Worm (Caenorhabditis elegans): ENCODE measurements around the gene ZC487.2.

Gene ZC487.2

ce11 chrV:6683282-6683681 is 39.0 kb downstream of the ZC487.2 start:
- TF ChIP-seq mep-1 (tag; optimal IDR thresholded peaks at IDR 0.05), result peak; percentile 7
- TF ChIP-seq tbx-8 (GFP tag; optimal IDR thresholded peaks at IDR 0.05), result no peak
- no peak for TF ChIP-seq ztf-11 (tag; optimal IDR thresholded peaks at IDR 0.05)
- no peak for TF ChIP-seq ham-2 (GFP tag; optimal IDR thresholded peaks at IDR 0.05)
- TF ChIP-seq bed-3 (GFP tag; optimal IDR thresholded peaks at IDR 0.05), result no peak
- no peak for TF ChIP-seq drap-1 (GFP tag; optimal IDR thresholded peaks at IDR 0.05)
- peak; percentile 83 for TF ChIP-seq nhr-2 (tag; optimal IDR thresholded peaks at IDR 0.05)
- TF ChIP-seq nhr-76 (tag; optimal IDR thresholded peaks at IDR 0.05), result no peak
- no peak for TF ChIP-seq ceh-39 (tag; optimal IDR thresholded peaks at IDR 0.05)
- TF ChIP-seq lin-32 (GFP tag; optimal IDR thresholded peaks at IDR 0.05), result peak; percentile 57
- no peak for TF ChIP-seq ceh-43 (GFP tag; optimal IDR thresholded peaks at IDR 0.05)
- peak; percentile 44 for TF ChIP-seq cnd-1 (tag; optimal IDR thresholded peaks at IDR 0.05)
- TF ChIP-seq elt-3 (tag; optimal IDR thresholded peaks at IDR 0.05), result no peak

- no peak for TF ChIP-seq mep-1 (tag; optimal IDR thresholded peaks at IDR 0.05)
- no peak for TF ChIP-seq elt-3 (tag; optimal IDR thresholded peaks at IDR 0.05)
- no peak for TF ChIP-seq elt-1 (tag; optimal IDR thresholded peaks at IDR 0.05; ENCODE audit: borderline replicate concordance, insufficient read depth)
- TF ChIP-seq lin-13 (tag; optimal IDR thresholded peaks at IDR 0.05), result no peak
- no peak for TF ChIP-seq nhr-28 (tag; optimal IDR thresholded peaks at IDR 0.05)
- TF ChIP-seq lin-32 (GFP tag; optimal IDR thresholded peaks at IDR 0.05), result peak; percentile 54
- no peak for TF ChIP-seq unc-120 (tag; optimal IDR thresholded peaks at IDR 0.05; ENCODE audit: poor library complexity, severe bottlenecking)
- no peak for TF ChIP-seq zip-8 (tag; optimal IDR thresholded peaks at IDR 0.05)
- no peak for TF ChIP-seq ceh-39 (tag; optimal IDR thresholded peaks at IDR 0.05)
- TF ChIP-seq ham-2 (GFP tag; optimal IDR thresholded peaks at IDR 0.05), result no peak
- no peak for TF ChIP-seq bed-3 (GFP tag; optimal IDR thresholded peaks at IDR 0.05)
- no peak for TF ChIP-seq snpc-4 (tag; optimal IDR thresholded peaks at IDR 0.05)
- no peak for TF ChIP-seq tbx-8 (GFP tag; optimal IDR thresholded peaks at IDR 0.05)
- TF ChIP-seq pha-4 (tag; optimal IDR thresholded peaks at IDR 0.05), result no peak
- TF ChIP-seq M03D4.4 (tag; optimal IDR thresholded peaks at IDR 0.05), result no peak
- no peak for TF ChIP-seq nhr-12 (tag; optimal IDR thresholded peaks at IDR 0.05)
- no peak for TF ChIP-seq ztf-11 (tag; optimal IDR thresholded peaks at IDR 0.05)
- TF ChIP-seq sem-2 (GFP tag; optimal IDR thresholded peaks at IDR 0.05), result no peak
- peak; percentile 8 for TF ChIP-seq lsy-2 (tag; optimal IDR thresholded peaks at IDR 0.05)
- TF ChIP-seq nhr-76 (tag; optimal IDR thresholded peaks at IDR 0.05), result no peak
- no peak for TF ChIP-seq ceh-83 (GFP tag; optimal IDR thresholded peaks at IDR 0.05)
- TF ChIP-seq nhr-237 (tag; optimal IDR thresholded peaks at IDR 0.05), result no peak
- no peak for TF ChIP-seq ces-1 (GFP tag; optimal IDR thresholded peaks at IDR 0.05)
- no peak for TF ChIP-seq ceh-43 (GFP tag; optimal IDR thresholded peaks at IDR 0.05)
- TF ChIP-seq nhr-2 (tag; optimal IDR thresholded peaks at IDR 0.05), result peak; percentile 86
- no peak for TF ChIP-seq unc-39 (tag; optimal IDR thresholded peaks at IDR 0.05)
- no peak for TF ChIP-seq flh-1 (GFP tag; optimal IDR thresholded peaks at IDR 0.05)
- TF ChIP-seq unc-62 (GFP tag; optimal IDR thresholded peaks at IDR 0.05), result no peak
- peak; percentile 33 for TF ChIP-seq cnd-1 (tag; optimal IDR thresholded peaks at IDR 0.05)
Observed at ce11 chrV:6681501-6681900, 40.8 kb downstream of the ZC487.2 start, which contains the start of gene egl-46. egl-46 (minus strand) TSS chrV:6681573.

- no peak for TF ChIP-seq drap-1 (GFP tag; optimal IDR thresholded peaks at IDR 0.05)
- TF ChIP-seq sem-2 (GFP tag; optimal IDR thresholded peaks at IDR 0.05), result no peak
- TF ChIP-seq ztf-11 (tag; optimal IDR thresholded peaks at IDR 0.05), result no peak
- no peak for TF ChIP-seq mls-2 (tag; optimal IDR thresholded peaks at IDR 0.05)
- TF ChIP-seq zip-8 (tag; optimal IDR thresholded peaks at IDR 0.05), result no peak
- no peak for TF ChIP-seq ceh-39 (tag; optimal IDR thresholded peaks at IDR 0.05)
- no peak for TF ChIP-seq unc-39 (tag; optimal IDR thresholded peaks at IDR 0.05)
- no peak for TF ChIP-seq flh-1 (GFP tag; optimal IDR thresholded peaks at IDR 0.05)
- TF ChIP-seq pha-4 (tag; optimal IDR thresholded peaks at IDR 0.05), result no peak
- no peak for TF ChIP-seq elt-1 (tag; optimal IDR thresholded peaks at IDR 0.05; ENCODE audit: borderline replicate concordance, insufficient read depth)
- no peak for TF ChIP-seq hlh-1 (tag; optimal IDR thresholded peaks at IDR 0.05)
- TF ChIP-seq bed-3 (GFP tag; optimal IDR thresholded peaks at IDR 0.05), result no peak
- TF ChIP-seq nhr-12 (tag; optimal IDR thresholded peaks at IDR 0.05), result no peak
- no peak for TF ChIP-seq ceh-43 (GFP tag; optimal IDR thresholded peaks at IDR 0.05)
- TF ChIP-seq elt-3 (tag; optimal IDR thresholded peaks at IDR 0.05), result no peak
- no peak for TF ChIP-seq mab-5 (tag; optimal IDR thresholded peaks at IDR 0.05)
- no peak for TF ChIP-seq cnd-1 (tag; optimal IDR thresholded peaks at IDR 0.05)
Observed at ce11 chrV:6676158-6676849, 46.0 kb downstream of the ZC487.2 start, which contains the start of gene cest-34. cest-34 (plus strand) TSS chrV:6676799.
